Worm (Caenorhabditis elegans): ENCODE measurements around the gene lact-8.
A peak's percentile ranks its signal among the peaks of the same experiment; 100 is the strongest.

The lact-8 gene

ce11 chrV:11113041-11113574, 19.7 kb upstream of the lact-8 start, which contains the start of gene erfa-3 (continued):
- no peak for TF ChIP-seq unc-130 (GFP tag; optimal IDR thresholded peaks at IDR 0.05)
- no peak for TF ChIP-seq lsy-27 (tag; optimal IDR thresholded peaks at IDR 0.05; ENCODE audit: borderline replicate concordance, insufficient read depth)
- TF ChIP-seq athp-1 (tag; optimal IDR thresholded peaks at IDR 0.05), result peak; percentile 2
- peak; percentile 49 for TF ChIP-seq lin-40 (tag; optimal IDR thresholded peaks at IDR 0.05)
- TF ChIP-seq lin-26 (GFP tag; IDR thresholded peaks at IDR 0.05), result peak; percentile 36; the same call in 1 of the 2 replicates
- TF ChIP-seq lin-54 (GFP tag; optimal IDR thresholded peaks at IDR 0.05), result peak; percentile 58
- TF ChIP-seq D2030.7 (GFP tag; IDR thresholded peaks at IDR 0.05), result peak; percentile 38; the same call in 1 of the 2 replicates
- peak; percentile 85 for TF ChIP-seq attf-5 (GFP tag; optimal IDR thresholded peaks at IDR 0.05)
- TF ChIP-seq fkh-3 (tag; optimal IDR thresholded peaks at IDR 0.05), result no peak
- no peak for TF ChIP-seq bed-1 (GFP tag; IDR thresholded peaks at IDR 0.05)
- peak; percentile 39 for TF ChIP-seq F49E8.2 (tag; optimal IDR thresholded peaks at IDR 0.05; ENCODE audit: insufficient read depth)
- TF ChIP-seq snpc-1.1 (tag; optimal IDR thresholded peaks at IDR 0.05; ENCODE audit: insufficient read depth), result no peak
- TF ChIP-seq C17E4.6 (GFP tag; IDR thresholded peaks at IDR 0.05), result no peak
- no peak for TF ChIP-seq egrh-3 (GFP tag; IDR thresholded peaks at IDR 0.05)
- TF ChIP-seq repo-1 (tag; optimal IDR thresholded peaks at IDR 0.05), result peak; percentile 44
- TF ChIP-seq F37B4.10 (GFP tag; IDR thresholded peaks at IDR 0.05), result no peak
- TF ChIP-seq hmg-1.2 (GFP tag; IDR thresholded peaks at IDR 0.05), result peak; percentile 43; the same call in 1 of the 2 replicates
- no peak for TF ChIP-seq dpff-1 (tag; optimal IDR thresholded peaks at IDR 0.05)
- peak; percentile 63 for TF ChIP-seq nhr-80 (tag; optimal IDR thresholded peaks at IDR 0.05)
- TF ChIP-seq ceh-91 (GFP tag; IDR thresholded peaks at IDR 0.05), result no peak; the same call in 1 of the 2 replicates
- TF ChIP-seq snpc-3.4 (tag; optimal IDR thresholded peaks at IDR 0.05), result peak; percentile 85
- no peak for TF ChIP-seq tbx-9 (tag; optimal IDR thresholded peaks at IDR 0.05; ENCODE audit: borderline replicate concordance)
- peak; percentile 52 for TF ChIP-seq snpc-4 (GFP tag; optimal IDR thresholded peaks at IDR 0.05)
- peak; percentile 0 to 50 (median 34) for TF ChIP-seq snpc-4 (tag; optimal IDR thresholded peaks at IDR 0.05)
- TF ChIP-seq let-526 (GFP tag; IDR thresholded peaks at IDR 0.05), result 0 out of 2 replicates have a peak, but pooled peaks have one; percentile 52
- TF ChIP-seq B0019.2 (GFP tag; conservative IDR thresholded peaks at IDR 0.05), result 0 out of 2 replicates have a peak, but pooled peaks have one; percentile 21
- TF ChIP-seq lag-1 (GFP tag; IDR thresholded peaks at IDR 0.05), result no peak
- no peak for TF ChIP-seq aptf-2 (GFP tag; conservative IDR thresholded peaks at IDR 0.05)
- peak; percentile 7 for TF ChIP-seq madf-10 (tag; optimal IDR thresholded peaks at IDR 0.05)
- TF ChIP-seq rcor-1 (GFP tag; IDR thresholded peaks at IDR 0.05), result peak; percentile 74
- TF ChIP-seq Y53G8AR.9 (GFP tag; conservative IDR thresholded peaks at IDR 0.05), result 0 out of 2 replicates have a peak, but pooled peaks have one; percentile 27
- TF ChIP-seq ztf-22 (GFP tag; optimal IDR thresholded peaks at IDR 0.05), result no peak
- no peak for TF ChIP-seq ztf-6 (GFP tag; IDR thresholded peaks at IDR 0.05)
- TF ChIP-seq atf-7 (tag; optimal IDR thresholded peaks at IDR 0.05), result no peak
- no peak for TF ChIP-seq mel-28 (tag; optimal IDR thresholded peaks at IDR 0.05; ENCODE audit: borderline replicate concordance)
- peak in 1 of 3 experiments; percentile 69 for TF ChIP-seq lin-35 (GFP tag; optimal IDR thresholded peaks at IDR 0.05)
- TF ChIP-seq hlh-26 (GFP tag; conservative IDR thresholded peaks at IDR 0.05), result no peak
- TF ChIP-seq rpc-1 (optimal IDR thresholded peaks at IDR 0.05), result peak; percentile 44
- TF ChIP-seq rpc-1 (tag; optimal IDR thresholded peaks at IDR 0.05), result no peak
- TF ChIP-seq F33H1.4 (GFP tag; IDR thresholded peaks at IDR 0.05), result no peak
- peak; percentile 59 for TF ChIP-seq F23B12.7 (tag; optimal IDR thresholded peaks at IDR 0.05; ENCODE audit: insufficient read depth)
- no peak for TF ChIP-seq F57A8.1 (GFP tag; optimal IDR thresholded peaks at IDR 0.05)
- TF ChIP-seq madf-3 (GFP tag; IDR thresholded peaks at IDR 0.05), result no peak
- peak; percentile 41 for TF ChIP-seq efl-1 (GFP tag; optimal IDR thresholded peaks at IDR 0.05)
- TF ChIP-seq snpc-1.3 (tag; optimal IDR thresholded peaks at IDR 0.05; ENCODE audit: insufficient read depth), result peak; percentile 25
- no peak for TF ChIP-seq Y95B8A.8 (GFP tag; IDR thresholded peaks at IDR 0.05)
- peak in 1 of 2 experiments; percentile 2 for TF ChIP-seq let-607 (tag; optimal IDR thresholded peaks at IDR 0.05)
